Worm (Caenorhabditis elegans) whole organism, L4 larva: ENCODE measurements around the gene let-716.

Experiments used
- aly-2 ChIP-seq: sonication (generic microtip); optimal IDR thresholded peaks from 2 replicates; lab custom pipeline; 2018; ENCODE audit warnings: missing biosample characterization, missing genetic modification characterization
- ceh-28 ChIP-seq: fragments of 150-350 bp; optimal IDR thresholded peaks from 2 replicates; lab custom pipeline; 2014; ENCODE audit warnings: missing biosample characterization, missing genetic modification reagents, missing genetic modification characterization

- TF ChIP-seq ceh-28 (tag; lab: Kevin White, UChicago): no peak
- TF ChIP-seq aly-2 (tag; lab: Kevin White, UChicago): no peak
Observed at ce11 chrIII:6390644-6391043, 7.3 kb downstream of the let-716 start, which contains the start of gene smrc-1.
